Fruit fly (Drosophila melanogaster) S2 (cell line): ENCODE measurements around the gene UBL3.

Experiments used
- CG8478 ChIP-seq: fragments of >200 bp; optimal IDR thresholded peaks from 2 replicates; lab custom pipeline; 2018
- CTCF ChIP-seq, 2 experiments: fragments of >200 bp; optimal IDR thresholded peaks; 2 replicates each; lab custom pipeline; 2018

dm6 chrX:15822363-15822762 is 30.6 kb downstream of the UBL3 start:
- TF ChIP-seq CG8478 (no peak), CTCF (optimal IDR thresholded peaks at IDR 0.05; lab: Kevin White, UChicago) (no peak)
